Worm (Caenorhabditis elegans) whole organism, young adult: ENCODE results near the gene F48E3.9.

Experiments used
- B0261.1 ChIP-seq: sonication (generic microtip); optimal IDR thresholded peaks from 2 replicates; lab custom pipeline; 2016; ENCODE audit warnings: mild to moderate bottlenecking, missing genetic modification characterization, moderate library complexity, missing compliant biosample characterization
- C06A6.2 ChIP-seq: fragments of 200-800 bp; sonication (Bioruptor generic); conservative IDR thresholded peaks from 2 replicates; pipeline ENCODE4 v1.3.6; 2022; ENCODE audit warnings: missing genetic modification characterization, missing compliant biosample characterization
- D2030.7 ChIP-seq: fragments of 200-800 bp; sonication (Bioruptor generic); IDR thresholded peaks from 2 replicates; pipeline ENCODE4 v1.3.6; 2022; ENCODE audit warnings: missing genetic modification reagents, missing genetic modification characterization, missing compliant biosample characterization
- F22D6.2 ChIP-seq: sonication (generic microtip); optimal IDR thresholded peaks from 2 replicates; lab custom pipeline; 2016; ENCODE audit warnings: mild to moderate bottlenecking, missing genetic modification characterization, missing compliant biosample characterization
- F33H1.4 ChIP-seq: fragments of 200-800 bp; sonication (Bioruptor generic); IDR thresholded peaks from 2 replicates; pipeline ENCODE4 v1.3.6; 2022; ENCODE audit warnings: missing genetic modification reagents, missing genetic modification characterization, missing compliant biosample characterization
- F39B2.1 ChIP-seq: fragments of 200-800 bp; sonication (Bioruptor generic); IDR thresholded peaks from 2 replicates; pipeline ENCODE4 v1.3.6; 2022; ENCODE audit warnings: missing genetic modification reagents, missing genetic modification characterization, missing compliant biosample characterization
- K12H6.12 ChIP-seq: fragments of 200-800 bp; sonication (Bioruptor generic); optimal IDR thresholded peaks from 2 replicates; lab custom pipeline; 2018; ENCODE audit warnings: mild to moderate bottlenecking, missing genetic modification characterization, missing compliant biosample characterization
- T07F8.4 ChIP-seq: sonication (generic microtip); optimal IDR thresholded peaks from 2 replicates; lab custom pipeline; 2016; ENCODE audit warnings: mild to moderate bottlenecking, missing genetic modification characterization, moderate library complexity, missing compliant biosample characterization
- Y56A3A.18 ChIP-seq: fragments of 200-800 bp; sonication (Bioruptor generic); IDR thresholded peaks from 2 replicates; pipeline ENCODE4 v1.3.6; 2022; ENCODE audit warnings: missing genetic modification reagents, missing genetic modification characterization, missing compliant biosample characterization
- Y79H2A.3 ChIP-seq: fragments of 200-800 bp; sonication (Bioruptor generic); conservative IDR thresholded peaks from 2 replicates; pipeline ENCODE4 v1.3.6; 2022; ENCODE audit warnings: missing genetic modification reagents, missing genetic modification characterization, missing compliant biosample characterization
- ZK185.1 ChIP-seq: sonication (generic microtip); optimal IDR thresholded peaks from 2 replicates; lab custom pipeline; 2016; ENCODE audit warnings: mild to moderate bottlenecking, missing genetic modification characterization, missing compliant biosample characterization; ENCODE audit not compliant: poor library complexity, severe bottlenecking
- akir-1 ChIP-seq: fragments of 200-800 bp; sonication (Bioruptor generic); optimal IDR thresholded peaks from 2 replicates; lab custom pipeline; 2018; ENCODE audit warnings: mild to moderate bottlenecking, missing genetic modification characterization, moderate library complexity, missing compliant biosample characterization
- atf-7 ChIP-seq: sonication (generic microtip); optimal IDR thresholded peaks from 2 replicates; lab custom pipeline; 2017; ENCODE audit warnings: mild to moderate bottlenecking, missing genetic modification characterization, missing compliant biosample characterization
- attf-6 ChIP-seq: fragments of 200-800 bp; sonication (Bioruptor generic); IDR thresholded peaks from 2 replicates; pipeline ENCODE4 v1.3.6; 2022; ENCODE audit warnings: missing genetic modification reagents, missing genetic modification characterization, missing compliant biosample characterization
- ccch-3 ChIP-seq: fragments of 200-800 bp; sonication (Bioruptor generic); optimal IDR thresholded peaks from 2 replicates; lab custom pipeline; 2018; ENCODE audit warnings: mild to moderate bottlenecking, missing genetic modification characterization, missing compliant biosample characterization
- hmg-20 ChIP-seq: fragments of 200-800 bp; sonication (Bioruptor generic); IDR thresholded peaks from 2 replicates; pipeline ENCODE4 v1.3.6; 2022; ENCODE audit warnings: missing genetic modification reagents, missing genetic modification characterization, missing compliant biosample characterization
- hrde-1 ChIP-seq: sonication (generic microtip); optimal IDR thresholded peaks from 2 replicates; lab custom pipeline; 2016; ENCODE audit warnings: missing genetic modification characterization, mild to moderate bottlenecking, missing compliant biosample characterization, moderate library complexity, missing genotype, missing genetic modification reagents, borderline replicate concordance
- let-526 ChIP-seq: fragments of 200-800 bp; sonication (Bioruptor generic); IDR thresholded peaks from 2 replicates; pipeline ENCODE4 v1.3.6; 2022; ENCODE audit warnings: missing genetic modification reagents, missing genetic modification characterization, missing compliant biosample characterization
- lin-26 ChIP-seq: fragments of 200-800 bp; sonication (Bioruptor generic); IDR thresholded peaks from 2 replicates; pipeline ENCODE4 v1.3.6; 2022; ENCODE audit warnings: missing genetic modification reagents, missing genetic modification characterization, missing compliant biosample characterization
- lir-1 ChIP-seq: fragments of 200-800 bp; sonication (Bioruptor generic); conservative IDR thresholded peaks from 2 replicates; pipeline ENCODE4 v1.3.6; 2022; ENCODE audit warnings: missing genetic modification reagents, missing genetic modification characterization, missing compliant biosample characterization
- madf-10 ChIP-seq: sonication (generic microtip); optimal IDR thresholded peaks from 2 replicates; lab custom pipeline; 2016; ENCODE audit warnings: mild to moderate bottlenecking, missing genetic modification characterization, missing compliant biosample characterization
- mes-4 ChIP-seq: sonication (generic microtip); optimal IDR thresholded peaks from 2 replicates; lab custom pipeline; 2016; ENCODE audit warnings: missing genotype, missing genetic modification characterization, missing compliant biosample characterization
- nfya-2 ChIP-seq: fragments of 200-800 bp; sonication (Bioruptor generic); IDR thresholded peaks from 2 replicates; pipeline ENCODE4 v1.3.6; 2022; ENCODE audit warnings: missing genetic modification reagents, missing genetic modification characterization, missing compliant biosample characterization
- nhr-90 ChIP-seq: sonication (generic microtip); optimal IDR thresholded peaks from 2 replicates; lab custom pipeline; 2016; ENCODE audit warnings: missing genotype, mild to moderate bottlenecking, missing genetic modification characterization, missing compliant biosample characterization
- rpc-1 ChIP-seq, 2 experiments: fragments of 150-350 bp in 1 of 2; sonication (generic microtip) in 1 of 2; optimal IDR thresholded peaks; 2 replicates each; lab custom pipeline; 2014 to 2018; ENCODE audit warnings: missing biosample characterization in 1 of 2, missing genetic modification characterization in 1 of 2, missing genetic modification reagents in 1 of 2, missing genotype in 1 of 2
- sea-2 ChIP-seq: fragments of 200-800 bp; sonication (Bioruptor generic); IDR thresholded peaks from 2 replicates; pipeline ENCODE4 v1.3.6; 2022; ENCODE audit warnings: missing genetic modification characterization, missing compliant biosample characterization
- snpc-1.1 ChIP-seq: sonication (generic microtip); optimal IDR thresholded peaks from 2 replicates; lab custom pipeline; 2017; ENCODE audit warnings: missing genetic modification characterization, mild to moderate bottlenecking, missing compliant biosample characterization, antibody characterized with exemption, moderate library complexity, missing genotype, missing genetic modification reagents; ENCODE audit not compliant: insufficient read depth
- snpc-3.4 ChIP-seq: sonication (generic microtip); optimal IDR thresholded peaks from 2 replicates; lab custom pipeline; 2017; ENCODE audit warnings: missing genetic modification characterization, mild to moderate bottlenecking, missing compliant biosample characterization, antibody characterized with exemption, moderate library complexity, missing genotype, missing genetic modification reagents
- sptf-2 ChIP-seq: fragments of 200-800 bp; sonication (Bioruptor generic); optimal IDR thresholded peaks from 2 replicates; lab custom pipeline; 2018; ENCODE audit warnings: mild to moderate bottlenecking, missing genetic modification characterization, missing compliant biosample characterization
- unc-130 ChIP-seq: sonication (generic microtip); optimal IDR thresholded peaks from 2 replicates; lab custom pipeline; 2016; ENCODE audit warnings: missing genetic modification reagents, missing genetic modification characterization, missing compliant biosample characterization
- unc-62 ChIP-seq: fragments of 150-350 bp; optimal IDR thresholded peaks from 2 replicates; lab custom pipeline; 2014; ENCODE audit warnings: missing biosample characterization, missing genetic modification reagents, missing genetic modification characterization
- zim-3 ChIP-seq: sonication (generic microtip); optimal IDR thresholded peaks from 2 replicates; lab custom pipeline; 2017; ENCODE audit warnings: mild to moderate bottlenecking, missing genetic modification characterization, moderate library complexity, missing compliant biosample characterization
- ztf-25 ChIP-seq: fragments of 200-800 bp; sonication (Bioruptor generic); IDR thresholded peaks from 2 replicates; pipeline ENCODE4 v1.3.6; 2022; ENCODE audit warnings: missing genetic modification reagents, missing genetic modification characterization, missing compliant biosample characterization
- ztf-26 ChIP-seq: sonication (generic microtip); optimal IDR thresholded peaks from 2 replicates; lab custom pipeline; 2017; ENCODE audit warnings: missing genetic modification characterization, missing compliant biosample characterization

The F48E3.9 gene

ce11 chrX:7436912-7437311 is 43.9 kb upstream of the F48E3.9 start:
- TF ChIP-seq let-526 (GFP tag; lab: Robert Waterston, UW) (no peak), ztf-26 (tag; lab: Kevin White, UChicago) (peak; percentile 15), ccch-3 (GFP tag; lab: Kevin White, UChicago) (no peak)

ce11 chrX:7437949-7438348 is 42.9 kb upstream of the F48E3.9 start, which contains the start of gene C01C10.2:
Gene C01C10.2, minus strand, starts transcription at chrX:7438118.
- no peak for TF ChIP-seq ZK185.1 (tag; lab: Kevin White, UChicago)
- no peak for TF ChIP-seq zim-3 (tag; lab: Kevin White, UChicago)
- TF ChIP-seq rpc-1 (optimal IDR thresholded peaks at IDR 0.05; lab: Kevin White, UChicago) = no peak
- no peak for TF ChIP-seq rpc-1 (tag; optimal IDR thresholded peaks at IDR 0.05; lab: Kevin White, UChicago)
- TF ChIP-seq ztf-25 = no peak
- TF ChIP-seq Y79H2A.3 = no peak
- TF ChIP-seq K12H6.12 (tag; lab: Kevin White, UChicago) = no peak
- no peak for TF ChIP-seq snpc-1.1 (tag; lab: Kevin White, UChicago)
- TF ChIP-seq madf-10 (tag; lab: Kevin White, UChicago) = no peak
- no peak for TF ChIP-seq atf-7 (tag; lab: Kevin White, UChicago)
- TF ChIP-seq unc-62 (GFP tag; lab: Kevin White, UChicago) = no peak
- no peak for TF ChIP-seq sea-2
- TF ChIP-seq lin-26 = no peak
- TF ChIP-seq hrde-1 (tag; lab: Kevin White, UChicago) = no peak
- TF ChIP-seq sptf-2 (GFP tag; lab: Kevin White, UChicago) = no peak
- TF ChIP-seq C06A6.2 (GFP tag; lab: Robert Waterston, UW) = no peak
- TF ChIP-seq mes-4 (tag; lab: Kevin White, UChicago) = no peak
- TF ChIP-seq attf-6 (GFP tag; lab: Robert Waterston, UW) = no peak

ce11 chrX:7440102-7440501 is 40.8 kb upstream of the F48E3.9 start:
- TF ChIP-seq nfya-2 (GFP tag; lab: Robert Waterston, UW) (no peak), madf-10 (tag; lab: Kevin White, UChicago) (no peak), F39B2.1 (no peak), D2030.7 (no peak), Y56A3A.18 (GFP tag; lab: Robert Waterston, UW) (no peak), F33H1.4 (GFP tag; lab: Robert Waterston, UW) (no peak), snpc-1.1 (tag; lab: Kevin White, UChicago) (no peak), akir-1 (no peak), T07F8.4 (no peak), nhr-90 (no peak), B0261.1 (tag; lab: Kevin White, UChicago) (no peak), lir-1 (GFP tag; lab: Robert Waterston, UW) (no peak), snpc-3.4 (tag; lab: Kevin White, UChicago) (no peak), hmg-20 (GFP tag; lab: Robert Waterston, UW) (no peak)

ce11 chrX:7442477-7442876 is 38.4 kb upstream of the F48E3.9 start, which contains the start of gene acl-12:
Gene acl-12, minus strand, starts transcription at chrX:7442577.
- no peak for TF ChIP-seq F22D6.2
- no peak for TF ChIP-seq unc-130 (GFP tag; lab: Kevin White, UChicago)
- TF ChIP-seq, all 124 proteins: peak for 0
